Worm (Caenorhabditis elegans): Measurements from ENCODE around the gene fbxb-42.

ce11 chrII:1501614-1502355, 35.6 kb upstream of the fbxb-42 start:
- TF ChIP-seq pqm-1 (tag; optimal IDR thresholded peaks at IDR 0.05) (no peak), unc-55 (GFP tag; optimal IDR thresholded peaks at IDR 0.05) (peak; percentile 94), ama-1 (optimal IDR thresholded peaks at IDR 0.05) (no peak), unc-42 (tag; optimal IDR thresholded peaks at IDR 0.05) (peak; percentile 56), F13H6.1 (tag; optimal IDR thresholded peaks at IDR 0.05) (no peak), dve-1 (tag; optimal IDR thresholded peaks at IDR 0.05) (no peak), nfya-1 (tag; optimal IDR thresholded peaks at IDR 0.05) (peak; percentile 33), ceh-6 (GFP tag; optimal IDR thresholded peaks at IDR 0.05) (no peak)

Measured in whole organism, late embryonic.